Fruit fly (Drosophila melanogaster) whole organism, pupa: ENCODE results near the gene EMC2A.

ENCODE experiments used
- CG10348 ChIP-seq: fragments of 200-800 bp; sonication (Bioruptor generic); IDR thresholded peaks from 2 replicates; pipeline ENCODE4 v1.3.6; 2022; ENCODE audit warnings: missing biosample characterization, missing genetic modification characterization
- CG34367 ChIP-seq: fragments of 200-800 bp; sonication (Bioruptor generic); optimal IDR thresholded peaks from 2 replicates; lab custom pipeline; 2018; ENCODE audit warnings: missing biosample characterization, mild to moderate bottlenecking, missing genetic modification characterization
- CG8159 ChIP-seq: fragments of 200-800 bp; sonication (Bioruptor generic); optimal IDR thresholded peaks from 3 replicates; lab custom pipeline; 2018; ENCODE audit warnings: missing biosample characterization, mild to moderate bottlenecking, missing genetic modification characterization, moderate library complexity
- Pif1B ChIP-seq: fragments of 200-800 bp; sonication (Bioruptor generic); optimal IDR thresholded peaks from 3 replicates; lab custom pipeline; 2016; ENCODE audit warnings: missing biosample characterization, missing genetic modification characterization

dm6 chr3R:16972136-16972535 lies 23.7 kb downstream of the EMC2A start, which contains the start of gene Abd-B:
- TF ChIP-seq CG10348 (GFP tag; lab: Robert Waterston, UW) (no peak), CG34367 (no peak), Pif1B (GFP tag; lab: Kevin White, UChicago) (no peak), CG8159 (tag; lab: Kevin White, UChicago) (no peak)
